Fruit fly (Drosophila melanogaster): Measurements from ENCODE around the gene CG33796.

- TF ChIP-seq CG12768 (GFP tag; optimal IDR thresholded peaks at IDR 0.05) = peak; percentile 21
- peak; percentile 73 for TF ChIP-seq CG33017 (tag; optimal IDR thresholded peaks at IDR 0.05)
- peak; percentile 32 for TF ChIP-seq CG7101 (tag; optimal IDR thresholded peaks at IDR 0.05)
- TF ChIP-seq Clk (GFP tag; optimal IDR thresholded peaks at IDR 0.05) = no peak
- peak; percentile 5 for TF ChIP-seq CG14711 (tag; optimal IDR thresholded peaks at IDR 0.05)
- TF ChIP-seq cnc (optimal IDR thresholded peaks at IDR 0.05) = no peak
Observed at dm6 chr3L:16164150-16165039, 5.5 kb downstream of the CG33796 start, which contains the start of gene CG5151.
